Worm (Caenorhabditis elegans): ENCODE measurements around the gene best-16.

DNA sequence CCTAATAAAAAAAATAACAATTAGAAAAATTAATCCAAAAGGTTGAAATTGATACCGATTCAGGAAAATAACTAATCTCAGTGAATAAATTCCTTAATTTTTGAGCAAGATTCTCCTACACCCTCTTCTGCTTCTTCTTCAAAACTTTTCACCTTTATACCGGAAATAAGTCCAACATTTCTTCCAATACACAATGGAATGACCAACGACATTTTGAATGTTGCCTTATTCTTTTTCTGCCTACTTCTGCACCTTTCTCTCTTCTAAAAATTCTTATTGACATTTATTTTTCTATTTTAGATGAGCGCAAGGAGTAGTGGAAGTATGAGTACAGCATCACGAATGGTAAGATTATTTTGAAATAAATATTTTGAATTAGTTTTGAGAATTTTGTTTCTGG is 1.2 kb upstream of the best-16 start, which contains the start of gene unc-8:
- TF ChIP-seq cog-1 (tag; optimal IDR thresholded peaks at IDR 0.05) (no peak), med-1 (GFP tag; optimal IDR thresholded peaks at IDR 0.05; ENCODE audit: insufficient read depth) (no peak), flt-1 (GFP tag; IDR thresholded peaks at IDR 0.05) (no peak), T22C8.4 (GFP tag; IDR thresholded peaks at IDR 0.05) (no peak), ref-1 (GFP tag; conservative IDR thresholded peaks at IDR 0.05) (no peak)
